Worm (Caenorhabditis elegans) whole organism, midembryonic: Measurements from ENCODE around the gene tag-297.

ENCODE experiments used
- T22C8.4 ChIP-seq: fragments of 200-800 bp; sonication (Bioruptor generic); IDR thresholded peaks from 2 replicates; pipeline ENCODE4 v1.3.6; 2022; ENCODE audit warnings: missing genetic modification characterization, missing compliant biosample characterization
- flt-1 ChIP-seq: fragments of 200-800 bp; sonication (Bioruptor generic); IDR thresholded peaks from 2 replicates; pipeline ENCODE4 v1.3.6; 2022; ENCODE audit warnings: missing genetic modification characterization, missing compliant biosample characterization
- klf-2 ChIP-seq: fragments of 200-800 bp; sonication (Bioruptor generic); conservative IDR thresholded peaks from 2 replicates; pipeline ENCODE4 v1.3.6; 2022; ENCODE audit warnings: missing genetic modification reagents, missing genetic modification characterization, missing compliant biosample characterization
- med-1 ChIP-seq: sonication (generic microtip); optimal IDR thresholded peaks from 2 replicates; lab custom pipeline; 2017; ENCODE audit warnings: missing genetic modification characterization, mild to moderate bottlenecking, missing compliant biosample characterization, antibody characterized with exemption, missing genetic modification reagents; ENCODE audit not compliant: insufficient read depth
- tab-1 ChIP-seq: fragments of 200-800 bp; sonication (Bioruptor generic); IDR thresholded peaks from 2 replicates; pipeline ENCODE4 v1.3.6; 2022; ENCODE audit warnings: missing genetic modification characterization, missing compliant biosample characterization
- ztf-23 ChIP-seq: fragments of 200-800 bp; sonication (Bioruptor generic); IDR thresholded peaks from 2 replicates; pipeline ENCODE4 v1.3.6; 2022; ENCODE audit warnings: missing genetic modification reagents, missing genetic modification characterization, missing compliant biosample characterization
- ztf-29 ChIP-seq: fragments of 200-800 bp; sonication (Bioruptor generic); IDR thresholded peaks from 2 replicates; pipeline ENCODE4 v1.3.6; 2022; ENCODE audit warnings: missing genetic modification reagents, missing genetic modification characterization, missing compliant biosample characterization

DNA sequence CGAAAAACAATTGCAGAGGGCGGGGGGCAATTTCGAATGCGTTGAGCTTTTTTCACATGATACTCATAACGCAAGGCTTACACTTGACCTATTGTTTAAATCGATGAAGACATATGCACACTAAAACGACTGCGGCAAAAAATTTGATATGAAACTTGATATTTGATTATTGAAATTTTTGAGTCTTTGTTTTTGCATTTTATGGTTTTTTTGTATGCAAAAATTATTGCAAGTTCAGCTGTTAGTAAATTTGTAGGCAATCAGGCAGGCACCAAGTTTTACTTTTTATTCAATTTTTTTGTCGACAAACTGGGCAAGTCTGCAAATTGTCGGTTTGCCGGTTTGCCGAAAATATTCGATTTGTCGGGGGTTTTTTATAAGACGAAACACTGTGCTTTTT, 21.3 kb upstream of the tag-297 start, which contains the start of gene arl-3:
- no peak for TF ChIP-seq med-1
- no peak for TF ChIP-seq klf-2
- TF ChIP-seq flt-1 (GFP tag; lab: Robert Waterston, UW): no peak
- no peak for TF ChIP-seq T22C8.4 (GFP tag; lab: Robert Waterston, UW)
- no peak for TF ChIP-seq ztf-29 (GFP tag; lab: Robert Waterston, UW)
- no peak for TF ChIP-seq tab-1 (GFP tag; lab: Robert Waterston, UW)
- no peak for TF ChIP-seq ztf-23
